Fruit fly (Drosophila melanogaster) Kc167 (cell line): ENCODE measurements around the gene CG4896.

ENCODE experiments used
- Myc ChIP-seq: fragments of >200 bp; optimal IDR thresholded peaks from 2 replicates; lab custom pipeline; 2017; ENCODE audit warnings: missing external identifiers
- Sin3A ChIP-seq: fragments of >200 bp; optimal IDR thresholded peaks from 2 replicates; lab custom pipeline; 2018; ENCODE audit warnings: missing external identifiers
- psq ChIP-seq: fragments of >200 bp; optimal IDR thresholded peaks from 2 replicates; lab custom pipeline; 2017; ENCODE audit warnings: missing external identifiers

DNA sequence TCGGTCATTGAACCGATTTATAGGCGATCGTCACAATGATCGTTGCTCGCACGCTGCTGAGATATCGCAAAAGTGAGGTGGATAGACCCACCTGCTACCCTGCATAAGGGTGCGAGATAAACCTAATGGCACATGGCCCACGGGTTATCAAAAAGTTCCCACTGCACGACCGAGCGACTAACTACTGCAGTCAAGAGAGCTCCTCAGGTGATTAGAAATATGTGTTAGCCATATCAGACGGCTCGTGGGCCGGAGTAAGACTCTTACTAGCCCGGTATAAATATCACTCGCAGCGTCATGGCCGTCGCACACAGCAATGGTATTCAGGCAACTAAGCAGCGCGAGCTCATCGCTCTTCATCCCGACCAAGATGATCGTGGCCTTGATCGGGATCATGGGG, 41.5 kb downstream of the CG4896 start, which contains the start of gene CG42329:
- TF ChIP-seq Sin3A (no peak), Myc (no peak), psq (lab: Kevin White, UChicago) (no peak)
